Worm (Caenorhabditis elegans) whole organism, midembryonic: ENCODE measurements around the gene wht-7.

Source experiments
- T22C8.4 ChIP-seq: fragments of 200-800 bp; sonication (Bioruptor generic); IDR thresholded peaks from 2 replicates; pipeline ENCODE4 v1.3.6; 2022; ENCODE audit warnings: missing genetic modification characterization, missing compliant biosample characterization
- cog-1 ChIP-seq: sonication (generic microtip); optimal IDR thresholded peaks from 2 replicates; lab custom pipeline; 2016; ENCODE audit warnings: missing genetic modification characterization, missing compliant biosample characterization
- flt-1 ChIP-seq: fragments of 200-800 bp; sonication (Bioruptor generic); IDR thresholded peaks from 2 replicates; pipeline ENCODE4 v1.3.6; 2022; ENCODE audit warnings: missing genetic modification characterization, missing compliant biosample characterization
- klf-2 ChIP-seq: fragments of 200-800 bp; sonication (Bioruptor generic); conservative IDR thresholded peaks from 2 replicates; pipeline ENCODE4 v1.3.6; 2022; ENCODE audit warnings: missing genetic modification reagents, missing genetic modification characterization, missing compliant biosample characterization
- med-1 ChIP-seq: sonication (generic microtip); optimal IDR thresholded peaks from 2 replicates; lab custom pipeline; 2017; ENCODE audit warnings: missing genetic modification characterization, mild to moderate bottlenecking, missing compliant biosample characterization, antibody characterized with exemption, missing genetic modification reagents; ENCODE audit not compliant: insufficient read depth
- ref-1 ChIP-seq: fragments of 200-800 bp; sonication (Bioruptor generic); conservative IDR thresholded peaks from 2 replicates; pipeline ENCODE4 v1.3.6; 2022; ENCODE audit warnings: missing genetic modification reagents, missing genetic modification characterization, missing compliant biosample characterization
- tab-1 ChIP-seq: fragments of 200-800 bp; sonication (Bioruptor generic); IDR thresholded peaks from 2 replicates; pipeline ENCODE4 v1.3.6; 2022; ENCODE audit warnings: missing genetic modification characterization, missing compliant biosample characterization
- ztf-29 ChIP-seq: fragments of 200-800 bp; sonication (Bioruptor generic); IDR thresholded peaks from 2 replicates; pipeline ENCODE4 v1.3.6; 2022; ENCODE audit warnings: missing genetic modification reagents, missing genetic modification characterization, missing compliant biosample characterization

- TF ChIP-seq flt-1 (GFP tag; lab: Robert Waterston, UW) = no peak
- TF ChIP-seq med-1 = no peak
- TF ChIP-seq cog-1 (tag; lab: Kevin White, UChicago) = no peak
- no peak for TF ChIP-seq tab-1 (GFP tag; lab: Robert Waterston, UW)
- TF ChIP-seq klf-2 (GFP tag; lab: Robert Waterston, UW) = no peak
- TF ChIP-seq ztf-29 (GFP tag; lab: Robert Waterston, UW) = no peak
- TF ChIP-seq T22C8.4 (GFP tag; lab: Robert Waterston, UW) = peak; percentile 76
- no peak for TF ChIP-seq ref-1 (GFP tag; lab: Robert Waterston, UW)
These were observed 49.2 kb upstream of the wht-7 start, which contains the start of the genes C23G10.7 and rpn-2 for ce11 chrIII:6198378-6199234.
